Fruit fly (Drosophila melanogaster) whole organism, prepupa: ENCODE data around the gene Grip128.

ENCODE experiments used
- Blimp-1 ChIP-seq: fragments of 200-800 bp; sonication (Bioruptor generic); optimal IDR thresholded peaks from 3 replicates; lab custom pipeline; 2017; ENCODE audit warnings: missing biosample characterization, missing genetic modification characterization, mild to moderate bottlenecking, moderate library complexity, missing genetic modification reagents
- CG8632 ChIP-seq: fragments of 200-800 bp; sonication (Bioruptor generic); optimal IDR thresholded peaks from 3 replicates; lab custom pipeline; 2016; ENCODE audit warnings: missing biosample characterization, missing genetic modification characterization
- Ets21C ChIP-seq: fragments of 200-800 bp; sonication (Bioruptor generic); optimal IDR thresholded peaks from 3 replicates; lab custom pipeline; 2016; ENCODE audit warnings: missing biosample characterization, missing genetic modification characterization
- Gug ChIP-seq: fragments of 200-800 bp; sonication (Bioruptor generic); IDR thresholded peaks from 2 replicates; pipeline ENCODE4 v1.3.6; 2022; ENCODE audit warnings: missing biosample characterization, missing genetic modification characterization
- Sox14 ChIP-seq: fragments of 200-800 bp; sonication (Bioruptor generic); optimal IDR thresholded peaks from 3 replicates; lab custom pipeline; 2016; ENCODE audit warnings: missing biosample characterization, missing genetic modification characterization
- dsx ChIP-seq: fragments of 200-800 bp; optimal IDR thresholded peaks from 3 replicates; lab custom pipeline; 2019; ENCODE audit warnings: missing biosample characterization, mild to moderate bottlenecking, missing genetic modification characterization, moderate library complexity; ENCODE audit not compliant: poor library complexity, severe bottlenecking
- topi ChIP-seq: fragments of 200-800 bp; sonication (Bioruptor generic); optimal IDR thresholded peaks from 3 replicates; lab custom pipeline; 2016; ENCODE audit warnings: missing biosample characterization, missing genetic modification characterization
- vri ChIP-seq: fragments of 200-800 bp; sonication (Bioruptor generic); optimal IDR thresholded peaks from 3 replicates; lab custom pipeline; 2016; ENCODE audit warnings: missing biosample characterization, mild to moderate bottlenecking, missing genetic modification characterization

dm6 chrX:15441245-15441644, 30.7 kb downstream of the Grip128 start, which contains the start of gene Cngl:
- no peak for TF ChIP-seq Gug (GFP tag; lab: Robert Waterston, UW)
- TF ChIP-seq dsx, result no peak
- no peak for TF ChIP-seq Blimp-1
- no peak for TF ChIP-seq Ets21C
- TF ChIP-seq CG8632 (GFP tag; lab: Kevin White, UChicago), result no peak
- TF ChIP-seq topi (GFP tag; lab: Kevin White, UChicago), result no peak
- TF ChIP-seq Sox14 (GFP tag; lab: Kevin White, UChicago), result no peak
- no peak for TF ChIP-seq vri
